Fruit fly (Drosophila melanogaster) whole organism, pupa: ENCODE data around the gene pum.
A peak's percentile ranks its signal among the peaks of the same experiment; 100 is the strongest.

ENCODE experiments used
- CG10348 ChIP-seq: fragments of 200-800 bp; sonication (Bioruptor generic); IDR thresholded peaks from 2 replicates; pipeline ENCODE4 v1.3.6; 2022; ENCODE audit warnings: missing biosample characterization, missing genetic modification characterization
- CG13204 ChIP-seq: fragments of 200-800 bp; sonication (Bioruptor generic); optimal IDR thresholded peaks from 2 replicates; lab custom pipeline; 2018; ENCODE audit warnings: missing biosample characterization, mild to moderate bottlenecking, missing genetic modification characterization, moderate library complexity
- CG14655 ChIP-seq: fragments of 200-800 bp; sonication (Bioruptor generic); optimal IDR thresholded peaks from 3 replicates; lab custom pipeline; 2017; ENCODE audit warnings: mild to moderate bottlenecking, missing biosample characterization, missing genetic modification reagents, missing genetic modification characterization
- CG15710 ChIP-seq: fragments of 200-800 bp; sonication (Bioruptor generic); optimal IDR thresholded peaks from 2 replicates; lab custom pipeline; 2018; ENCODE audit warnings: missing biosample characterization, mild to moderate bottlenecking, missing genetic modification characterization, moderate library complexity
- CG34367 ChIP-seq: fragments of 200-800 bp; sonication (Bioruptor generic); optimal IDR thresholded peaks from 2 replicates; lab custom pipeline; 2018; ENCODE audit warnings: missing biosample characterization, mild to moderate bottlenecking, missing genetic modification characterization
- CG8301 ChIP-seq: fragments of 200-800 bp; sonication (Bioruptor generic); optimal IDR thresholded peaks from 2 replicates; lab custom pipeline; 2018; ENCODE audit warnings: missing biosample characterization, mild to moderate bottlenecking, missing genetic modification characterization
- CG9948 ChIP-seq: fragments of 200-800 bp; sonication (Bioruptor generic); optimal IDR thresholded peaks from 2 replicates; lab custom pipeline; 2018; ENCODE audit warnings: missing biosample characterization, mild to moderate bottlenecking, missing genetic modification characterization, moderate library complexity
- D1 ChIP-seq: fragments of 200-800 bp; sonication (Bioruptor generic); optimal IDR thresholded peaks from 2 replicates; lab custom pipeline; 2018; ENCODE audit warnings: missing biosample characterization, mild to moderate bottlenecking, missing genetic modification characterization, moderate library complexity
- EcR ChIP-seq: fragments of 200-800 bp; sonication (Bioruptor generic); optimal IDR thresholded peaks from 3 replicates; lab custom pipeline; 2019; ENCODE audit warnings: missing biosample characterization, missing genetic modification characterization, mild to moderate bottlenecking, moderate library complexity, missing genetic modification reagents
- Pif1A ChIP-seq: fragments of 200-800 bp; sonication (Bioruptor generic); optimal IDR thresholded peaks from 3 replicates; lab custom pipeline; 2016; ENCODE audit warnings: missing biosample characterization, missing genetic modification characterization
- Pif1B ChIP-seq: fragments of 200-800 bp; sonication (Bioruptor generic); optimal IDR thresholded peaks from 3 replicates; lab custom pipeline; 2016; ENCODE audit warnings: missing biosample characterization, missing genetic modification characterization
- fd96Ca ChIP-seq: fragments of 200-800 bp; sonication (Bioruptor generic); IDR thresholded peaks from 3 replicates; pipeline ENCODE4 v1.3.6; 2022; ENCODE audit warnings: missing biosample characterization, missing genetic modification characterization

dm6 chr3R:9085306-9085705 lies 152.2 kb downstream of the pum start:
- TF ChIP-seq Pif1B (GFP tag; lab: Kevin White, UChicago) (no peak), CG9948 (tag; lab: Kevin White, UChicago) (no peak), CG13204 (GFP tag; lab: Kevin White, UChicago) (no peak), CG34367 (no peak), fd96Ca (0 out of 3 replicates have a peak, but pooled peaks have one; percentile 11), CG14655 (GFP tag; lab: Kevin White, UChicago) (peak; percentile 61), EcR (GFP tag; lab: Kevin White, UChicago) (no peak), CG15710 (tag; lab: Kevin White, UChicago) (no peak), CG10348 (GFP tag; lab: Robert Waterston, UW) (no peak), Pif1A (GFP tag; lab: Kevin White, UChicago) (no peak), D1 (no peak), CG8301 (tag; lab: Kevin White, UChicago) (peak; percentile 36)
